Worm (Caenorhabditis elegans): Measurements from ENCODE around the gene ets-5.

The ets-5 gene

DNA sequence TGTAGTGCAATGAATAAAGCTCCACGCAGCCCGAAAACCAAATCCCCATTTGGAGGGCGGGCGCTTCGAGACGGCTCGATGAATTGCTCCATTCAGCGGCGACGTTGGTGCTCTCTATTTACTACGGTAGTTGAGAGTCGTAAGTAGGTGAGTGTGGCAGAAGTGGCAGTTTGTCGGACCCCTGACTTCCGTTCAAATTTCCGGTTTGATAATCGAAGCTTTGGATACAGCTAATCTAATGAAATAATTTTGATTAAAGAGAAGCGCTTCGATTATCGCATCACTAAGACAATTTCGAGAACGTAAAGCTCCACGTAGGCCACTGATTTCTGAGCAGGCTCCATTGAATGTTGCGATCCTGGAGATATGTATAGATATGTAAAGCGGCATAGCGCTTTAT, at the start of gene ets-5:
TSS of gene ets-5 (minus strand) at position 32 of the 400 bp plus-strand sequence.
- TF ChIP-seq ztf-23 (GFP tag; IDR thresholded peaks at IDR 0.05) (no peak), cog-1 (tag; optimal IDR thresholded peaks at IDR 0.05) (no peak), klf-2 (GFP tag; conservative IDR thresholded peaks at IDR 0.05) (no peak), ztf-29 (GFP tag; IDR thresholded peaks at IDR 0.05) (no peak), ref-1 (GFP tag; conservative IDR thresholded peaks at IDR 0.05) (no peak), flt-1 (GFP tag; IDR thresholded peaks at IDR 0.05) (no peak), tab-1 (GFP tag; IDR thresholded peaks at IDR 0.05) (no peak), med-1 (GFP tag; optimal IDR thresholded peaks at IDR 0.05; ENCODE audit: insufficient read depth) (no peak), T22C8.4 (GFP tag; IDR thresholded peaks at IDR 0.05) (no peak)

DNA sequence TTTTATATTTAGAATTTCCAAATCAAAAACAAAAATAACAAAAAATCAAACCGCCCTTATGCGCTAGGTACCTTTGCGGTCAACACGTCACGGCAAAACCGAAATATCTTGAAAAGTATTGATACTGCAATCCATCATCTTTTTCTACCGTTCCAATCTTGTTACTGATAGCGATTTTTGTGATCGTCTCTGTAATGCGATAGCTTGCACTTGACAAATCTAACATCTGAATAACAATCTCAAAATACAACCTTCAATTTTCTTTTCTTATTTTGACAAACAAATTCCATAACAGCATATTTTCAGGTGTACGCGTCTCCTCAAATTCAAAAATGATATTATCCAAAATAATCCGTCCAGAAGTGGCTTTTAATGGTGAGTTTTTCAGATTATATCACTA, 49.7 kb upstream of the ets-5 start, which contains the start of gene tbc-7:
TSS of gene tbc-7 (plus strand) at position 301 of the 400 bp plus-strand sequence.
- no peak for TF ChIP-seq med-1 (GFP tag; optimal IDR thresholded peaks at IDR 0.05; ENCODE audit: insufficient read depth)
- TF ChIP-seq T22C8.4 (GFP tag; IDR thresholded peaks at IDR 0.05): no peak
- TF ChIP-seq ref-1 (GFP tag; conservative IDR thresholded peaks at IDR 0.05): no peak
- TF ChIP-seq ztf-29 (GFP tag; IDR thresholded peaks at IDR 0.05): no peak
- no peak for TF ChIP-seq ztf-23 (GFP tag; IDR thresholded peaks at IDR 0.05)
- TF ChIP-seq flt-1 (GFP tag; IDR thresholded peaks at IDR 0.05): no peak
- no peak for TF ChIP-seq tab-1 (GFP tag; IDR thresholded peaks at IDR 0.05)

DNA sequence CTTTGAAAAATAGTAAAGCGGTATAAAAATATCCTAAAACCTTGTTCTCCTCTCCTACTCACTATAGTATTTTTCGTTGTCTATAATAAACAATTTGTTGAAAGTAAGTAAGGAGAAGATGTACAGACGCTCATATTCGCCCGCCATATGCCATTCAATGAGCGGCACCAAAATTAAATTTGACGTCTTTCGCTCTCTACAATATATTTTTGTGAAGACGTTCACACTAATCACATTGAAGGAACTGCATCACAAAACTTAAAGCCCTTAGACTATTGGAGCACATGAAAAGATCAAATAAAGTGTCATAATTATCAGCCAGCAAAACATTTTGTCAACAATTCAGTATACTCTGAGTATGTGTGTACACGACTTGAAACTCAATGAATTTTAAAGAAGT, 47.4 kb upstream of the ets-5 start:
- TF ChIP-seq flt-1 (GFP tag; IDR thresholded peaks at IDR 0.05) (no peak), med-1 (GFP tag; optimal IDR thresholded peaks at IDR 0.05; ENCODE audit: insufficient read depth) (no peak), T22C8.4 (GFP tag; IDR thresholded peaks at IDR 0.05) (no peak), tab-1 (GFP tag; IDR thresholded peaks at IDR 0.05) (no peak), klf-2 (GFP tag; conservative IDR thresholded peaks at IDR 0.05) (no peak), cog-1 (tag; optimal IDR thresholded peaks at IDR 0.05) (no peak), ztf-29 (GFP tag; IDR thresholded peaks at IDR 0.05) (no peak), ztf-23 (GFP tag; IDR thresholded peaks at IDR 0.05) (no peak), ref-1 (GFP tag; conservative IDR thresholded peaks at IDR 0.05) (no peak)

DNA sequence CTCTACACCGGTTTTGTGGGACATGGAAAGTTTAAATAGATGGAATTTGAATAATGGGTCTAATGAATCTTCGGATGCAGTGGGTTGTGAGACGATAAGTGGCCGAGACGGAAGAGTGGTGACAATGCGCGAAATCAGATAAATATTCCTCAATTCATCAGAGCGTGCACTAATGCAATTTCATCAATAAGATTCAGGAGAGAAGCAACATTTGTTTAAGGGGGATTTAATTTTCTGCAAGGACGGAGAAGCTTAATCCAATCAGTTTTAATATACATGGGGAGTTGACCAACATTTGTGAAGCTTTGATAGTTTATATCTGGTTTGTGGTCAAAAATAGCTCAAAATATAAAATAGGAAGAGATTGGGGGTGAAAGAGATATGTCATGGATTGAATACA, 45.1 kb upstream of the ets-5 start:
- TF ChIP-seq ztf-29 (GFP tag; IDR thresholded peaks at IDR 0.05): no peak
- TF ChIP-seq med-1 (GFP tag; optimal IDR thresholded peaks at IDR 0.05; ENCODE audit: insufficient read depth): no peak
- no peak for TF ChIP-seq cog-1 (tag; optimal IDR thresholded peaks at IDR 0.05)
- TF ChIP-seq klf-2 (GFP tag; conservative IDR thresholded peaks at IDR 0.05): no peak
- TF ChIP-seq ref-1 (GFP tag; conservative IDR thresholded peaks at IDR 0.05): no peak
- TF ChIP-seq T22C8.4 (GFP tag; IDR thresholded peaks at IDR 0.05): no peak
- TF ChIP-seq flt-1 (GFP tag; IDR thresholded peaks at IDR 0.05): no peak
- no peak for TF ChIP-seq ztf-23 (GFP tag; IDR thresholded peaks at IDR 0.05)
- TF ChIP-seq tab-1 (GFP tag; IDR thresholded peaks at IDR 0.05): no peak

DNA sequence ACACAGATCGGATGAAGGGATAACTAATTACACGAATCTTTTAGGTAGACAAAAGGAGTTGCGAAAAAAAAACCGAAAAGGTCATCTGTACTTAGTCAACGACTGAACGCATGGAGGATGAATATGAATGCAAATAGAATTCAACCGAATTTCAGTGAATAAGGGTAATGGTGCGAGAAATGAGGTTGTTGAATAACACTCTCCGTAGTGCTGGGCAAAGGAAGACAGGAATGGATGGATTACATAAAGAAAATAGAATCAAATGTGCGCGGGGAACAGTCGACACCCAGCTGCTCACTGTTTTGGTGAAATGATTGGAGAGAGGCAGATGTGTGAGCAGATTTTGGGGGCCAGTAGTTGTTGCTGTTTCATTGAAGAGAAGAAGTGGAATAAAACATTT, 40.0 kb upstream of the ets-5 start:
- TF ChIP-seq T22C8.4 (GFP tag; IDR thresholded peaks at IDR 0.05) (no peak), ref-1 (GFP tag; conservative IDR thresholded peaks at IDR 0.05) (no peak), ztf-23 (GFP tag; IDR thresholded peaks at IDR 0.05) (no peak), med-1 (GFP tag; optimal IDR thresholded peaks at IDR 0.05; ENCODE audit: insufficient read depth) (no peak), ztf-29 (GFP tag; IDR thresholded peaks at IDR 0.05) (no peak), tab-1 (GFP tag; IDR thresholded peaks at IDR 0.05) (no peak), klf-2 (GFP tag; conservative IDR thresholded peaks at IDR 0.05) (no peak), flt-1 (GFP tag; IDR thresholded peaks at IDR 0.05) (no peak), cog-1 (tag; optimal IDR thresholded peaks at IDR 0.05) (no peak)

DNA sequence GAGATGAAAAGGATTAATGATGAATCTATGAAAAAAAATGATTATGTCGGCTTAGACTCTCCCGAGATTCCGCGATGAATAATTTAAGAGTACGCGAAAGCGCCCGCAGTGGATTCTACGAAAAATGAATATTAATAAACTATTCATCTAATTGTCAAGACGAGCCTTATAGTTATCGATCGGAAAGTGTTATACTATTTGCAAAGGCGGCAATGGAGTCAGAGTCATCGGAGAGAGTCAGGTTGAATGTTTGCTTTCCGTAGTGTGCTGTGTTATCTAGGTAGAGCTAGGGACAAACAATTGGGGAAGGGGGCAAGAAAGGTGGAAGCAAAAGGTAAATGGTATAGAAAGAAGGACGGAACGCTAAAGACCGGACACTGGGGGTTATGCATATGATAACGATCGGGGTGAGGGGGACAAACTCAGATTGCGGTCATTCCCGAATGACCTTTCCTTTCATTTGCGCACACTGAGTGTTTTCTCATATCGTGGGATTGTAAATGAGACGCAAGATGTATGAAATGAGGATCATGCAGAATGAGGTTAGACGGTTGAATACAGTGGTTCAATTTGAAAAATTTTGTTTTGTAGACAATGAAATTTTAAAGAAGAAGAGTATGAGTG, 38.6 kb upstream of the ets-5 start:
- no peak for TF ChIP-seq T22C8.4 (GFP tag; IDR thresholded peaks at IDR 0.05)
- TF ChIP-seq med-1 (GFP tag; optimal IDR thresholded peaks at IDR 0.05; ENCODE audit: insufficient read depth): no peak
- no peak for TF ChIP-seq ztf-29 (GFP tag; IDR thresholded peaks at IDR 0.05)
- TF ChIP-seq ztf-23 (GFP tag; IDR thresholded peaks at IDR 0.05): no peak
- TF ChIP-seq flt-1 (GFP tag; IDR thresholded peaks at IDR 0.05): 0 out of 2 replicates have a peak, but pooled peaks have one; percentile 21

DNA sequence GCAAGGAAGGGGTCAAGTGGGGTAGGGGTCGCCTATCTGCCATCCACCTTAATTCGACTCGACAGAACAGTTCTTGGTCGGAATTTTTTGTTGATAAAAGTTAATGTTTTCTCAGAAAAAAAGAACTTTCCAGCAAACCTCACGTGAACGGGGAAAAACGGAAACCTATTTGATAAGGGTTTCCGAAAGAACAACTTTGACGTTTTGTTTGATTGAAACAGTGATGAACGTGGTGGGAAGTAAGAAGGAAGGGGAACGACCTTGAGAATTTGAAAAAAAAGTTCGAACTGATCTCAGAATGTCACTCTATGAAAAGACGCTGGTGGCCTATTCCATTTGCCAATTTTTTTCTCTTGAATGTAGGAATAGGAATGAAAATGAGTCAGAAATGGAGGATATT, 38.0 kb upstream of the ets-5 start:
- TF ChIP-seq T22C8.4 (GFP tag; IDR thresholded peaks at IDR 0.05) (no peak), ref-1 (GFP tag; conservative IDR thresholded peaks at IDR 0.05) (no peak), cog-1 (tag; optimal IDR thresholded peaks at IDR 0.05) (no peak), med-1 (GFP tag; optimal IDR thresholded peaks at IDR 0.05; ENCODE audit: insufficient read depth) (no peak)

DNA sequence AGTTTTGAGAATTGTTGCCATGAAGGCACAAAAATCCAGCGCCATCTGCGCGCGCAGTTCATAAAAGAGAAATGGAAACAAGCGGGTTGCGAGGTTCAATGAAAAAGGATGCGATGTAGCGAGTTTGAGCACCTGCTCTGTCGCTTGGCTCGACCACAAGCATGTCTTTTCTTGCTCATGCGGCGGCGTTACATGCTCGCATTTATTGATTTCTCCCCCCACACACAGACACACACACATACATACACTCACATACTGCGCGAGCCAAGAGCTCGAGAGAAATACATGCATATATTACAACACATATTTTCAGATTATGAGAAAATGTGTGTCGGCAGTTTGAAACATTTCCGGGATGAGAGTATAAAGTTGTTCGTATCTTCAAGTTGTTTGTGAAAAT, 37.5 kb upstream of the ets-5 start:
- peak; percentile 64 for TF ChIP-seq T22C8.4 (GFP tag; IDR thresholded peaks at IDR 0.05)
- no peak for TF ChIP-seq cog-1 (tag; optimal IDR thresholded peaks at IDR 0.05)

DNA sequence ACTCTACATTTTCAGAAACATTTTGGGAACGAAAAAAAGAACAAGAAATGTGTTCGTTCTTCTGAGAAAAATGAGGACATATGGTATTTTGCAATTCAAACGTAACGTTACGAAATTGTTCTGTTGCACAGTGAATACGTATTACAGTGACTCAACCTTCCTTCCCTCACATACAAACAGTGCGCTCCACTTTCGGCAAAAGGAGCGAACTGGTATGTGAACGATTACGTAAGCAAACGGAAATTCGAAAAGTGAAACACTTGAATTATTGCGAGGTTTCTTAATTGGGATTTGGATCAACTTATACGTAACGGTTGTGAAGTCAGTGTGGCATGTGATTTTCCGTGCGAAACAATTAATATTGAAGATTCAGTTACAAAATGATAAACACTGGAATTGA, 36.5 kb upstream of the ets-5 start:
- TF ChIP-seq cog-1 (tag; optimal IDR thresholded peaks at IDR 0.05): no peak
- TF ChIP-seq ztf-23 (GFP tag; IDR thresholded peaks at IDR 0.05): no peak
- TF ChIP-seq tab-1 (GFP tag; IDR thresholded peaks at IDR 0.05): no peak

DNA sequence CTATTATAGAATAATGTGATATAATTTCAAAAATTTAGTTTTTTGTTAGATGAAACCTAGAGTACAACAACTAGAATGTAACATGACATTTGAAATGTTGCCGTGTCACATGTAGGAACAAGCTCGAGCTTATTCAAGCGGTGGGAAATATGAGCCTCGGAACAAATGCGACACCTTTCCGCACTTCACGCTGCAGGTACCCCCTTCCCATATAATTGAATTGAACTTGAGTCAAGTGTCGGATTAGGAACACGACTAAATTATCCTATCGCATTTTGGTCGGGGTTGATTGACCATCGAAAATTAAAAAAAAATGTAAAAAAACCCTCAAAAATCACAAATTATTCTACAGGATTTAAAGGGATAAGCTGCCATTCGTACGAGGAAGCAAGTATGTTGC, 35.9 kb upstream of the ets-5 start:
- TF ChIP-seq flt-1 (GFP tag; IDR thresholded peaks at IDR 0.05): no peak
- TF ChIP-seq med-1 (GFP tag; optimal IDR thresholded peaks at IDR 0.05; ENCODE audit: insufficient read depth): no peak
- no peak for TF ChIP-seq ztf-23 (GFP tag; IDR thresholded peaks at IDR 0.05)
- no peak for TF ChIP-seq ref-1 (GFP tag; conservative IDR thresholded peaks at IDR 0.05)
- no peak for TF ChIP-seq cog-1 (tag; optimal IDR thresholded peaks at IDR 0.05)
- no peak for TF ChIP-seq T22C8.4 (GFP tag; IDR thresholded peaks at IDR 0.05)
- no peak for TF ChIP-seq klf-2 (GFP tag; conservative IDR thresholded peaks at IDR 0.05)
- TF ChIP-seq ztf-29 (GFP tag; IDR thresholded peaks at IDR 0.05): no peak
- TF ChIP-seq tab-1 (GFP tag; IDR thresholded peaks at IDR 0.05): no peak

Measured in whole organism, midembryonic.